5 fruit fly cellular contexts compared by ENCODE assay signal in the genomic region with DNA sequence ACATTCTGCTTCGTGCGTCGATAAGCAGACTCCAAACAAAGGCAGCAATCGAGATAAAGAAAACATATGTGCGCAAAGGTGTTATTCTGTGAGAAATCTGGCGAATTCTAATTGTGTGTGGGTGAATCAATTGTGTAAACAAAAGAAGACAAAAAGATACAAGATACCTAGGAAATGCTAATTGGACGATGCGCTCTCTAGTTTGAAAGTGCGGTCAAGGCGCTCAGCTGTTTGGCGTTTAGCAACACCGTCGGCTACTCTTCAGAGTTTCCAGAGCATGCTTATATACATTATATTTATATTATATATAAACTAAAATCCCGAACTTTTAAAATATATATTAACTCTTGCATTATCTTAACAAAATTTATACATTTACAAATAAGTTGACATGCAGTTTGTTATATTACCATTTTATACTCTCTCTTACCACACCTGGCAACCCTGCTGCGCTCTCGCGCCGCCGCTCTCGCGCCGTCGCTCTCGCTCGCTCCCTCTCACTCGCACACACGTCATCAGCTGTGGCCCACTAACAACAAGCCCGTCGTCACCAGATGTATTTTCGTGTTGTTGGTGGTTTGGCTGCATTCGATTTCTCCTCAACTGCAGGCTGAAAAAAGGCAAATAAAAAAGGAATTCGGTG.
TF ChIP-seq lines count a peak whose summit lies in the region.

A gene (plus strand): TSS at position 551 of the 643 bp plus-strand sequence.

TF ChIP-seq in whole organism, adult, 20 proteins besides CTCF, POLR2A, EP300 and RAD21 (continued from another document):
- TF ChIP-seq tj (GFP tag; optimal IDR thresholded peaks at IDR 0.05; lab: Kevin White, UChicago) (peak; percentile 88), pad (GFP tag; optimal IDR thresholded peaks at IDR 0.05; lab: Kevin White, UChicago) (peak; percentile 91), CG5204 (GFP tag; optimal IDR thresholded peaks at IDR 0.05; lab: Kevin White, UChicago) (peak; percentile 84), Mnt (GFP tag; optimal IDR thresholded peaks at IDR 0.05; lab: Kevin White, UChicago) (peak; percentile 82)
TF ChIP-seq in whole organism, adult: peak in this region for 18.

TF ChIP-seq in whole organism, embryonic, 481 proteins besides CTCF, POLR2A, EP300 and RAD21 (continued from another document and continues in another):
- TF ChIP-seq CG14441 (GFP tag; IDR thresholded peaks at IDR 0.05; lab: Robert Waterston, UW): peak; percentile 98
- TF ChIP-seq BtbVII (GFP tag; optimal IDR thresholded peaks at IDR 0.05; lab: Kevin White, UChicago): peak; percentile 99
- TF ChIP-seq corto (GFP tag; optimal IDR thresholded peaks at IDR 0.05; lab: Kevin White, UChicago): peak; percentile 97
- TF ChIP-seq ara (GFP tag; IDR thresholded peaks at IDR 0.05; lab: Robert Waterston, UW): peak; percentile 99
- TF ChIP-seq CG3838 (GFP tag; optimal IDR thresholded peaks at IDR 0.05; lab: Kevin White, UChicago): peak; percentile 83
- TF ChIP-seq Mes4 (GFP tag; optimal IDR thresholded peaks at IDR 0.05; lab: Kevin White, UChicago): peak; percentile 71
- peak; percentile 92 for TF ChIP-seq trh (GFP tag; optimal IDR thresholded peaks at IDR 0.05; lab: Kevin White, UChicago)
- no peak for TF ChIP-seq usp (GFP tag; optimal IDR thresholded peaks at IDR 0.05; lab: Kevin White, UChicago)
- TF ChIP-seq gcm2 (GFP tag; optimal IDR thresholded peaks at IDR 0.05; lab: Kevin White, UChicago): peak; percentile 62
- peak; percentile 94 for TF ChIP-seq GATAe (GFP tag; conservative IDR thresholded peaks at IDR 0.05; lab: Robert Waterston, UW)
- TF ChIP-seq CG8359 (GFP tag; optimal IDR thresholded peaks at IDR 0.05; lab: Kevin White, UChicago; ENCODE audit: borderline replicate concordance): peak; percentile 95
- peak; percentile 86 for TF ChIP-seq CG10321 (GFP tag; IDR thresholded peaks at IDR 0.05; lab: Robert Waterston, UW)
- 0 out of 2 replicates have a peak, but pooled peaks have one; percentile 36 for TF ChIP-seq nerfin-2 (GFP tag; IDR thresholded peaks at IDR 0.05; lab: Robert Waterston, UW; ENCODE audit: partially characterized antibody)
- TF ChIP-seq D (optimal IDR thresholded peaks at IDR 0.05; lab: Kevin White, UChicago): no peak
- peak; percentile 99 for TF ChIP-seq D (GFP tag; optimal IDR thresholded peaks at IDR 0.05; lab: Kevin White, UChicago)
- TF ChIP-seq CG30431 (GFP tag; optimal IDR thresholded peaks at IDR 0.05; lab: Kevin White, UChicago): peak; percentile 96
- peak; percentile 98 for TF ChIP-seq Oli (tag; optimal IDR thresholded peaks at IDR 0.05; lab: Kevin White, UChicago)
- TF ChIP-seq CG6791 (GFP tag; IDR thresholded peaks at IDR 0.05; lab: Robert Waterston, UW; ENCODE audit: partially characterized antibody): no peak
- peak; percentile 96 for TF ChIP-seq sqz (GFP tag; optimal IDR thresholded peaks at IDR 0.05; lab: Kevin White, UChicago)
- TF ChIP-seq CG2116 (GFP tag; optimal IDR thresholded peaks at IDR 0.05; lab: Kevin White, UChicago): peak; percentile 89
- TF ChIP-seq Bgb (GFP tag; IDR thresholded peaks at IDR 0.05; lab: Robert Waterston, UW; ENCODE audit: partially characterized antibody): no peak
- peak; percentile 99 for TF ChIP-seq CG10979 (tag; optimal IDR thresholded peaks at IDR 0.05; lab: Kevin White, UChicago)
- peak; percentile 95 for TF ChIP-seq CG12155 (GFP tag; optimal IDR thresholded peaks at IDR 0.05; lab: Kevin White, UChicago)
- TF ChIP-seq MBD-R2 (GFP tag; IDR thresholded peaks at IDR 0.05; lab: Robert Waterston, UW): peak; percentile 99
- peak; percentile 100 for TF ChIP-seq ewg (GFP tag; optimal IDR thresholded peaks at IDR 0.05; lab: Kevin White, UChicago)
- peak; percentile 98 for TF ChIP-seq CG14014 (GFP tag; IDR thresholded peaks at IDR 0.05; lab: Robert Waterston, UW)
- peak; percentile 99 for TF ChIP-seq Fer1 (GFP tag; optimal IDR thresholded peaks at IDR 0.05; lab: Kevin White, UChicago)
- TF ChIP-seq her (GFP tag; optimal IDR thresholded peaks at IDR 0.05; lab: Kevin White, UChicago): peak; percentile 67

TF ChIP-seq in whole organism, prepupa, 60 proteins besides CTCF, POLR2A, EP300 and RAD21 (continued from another document and continues in another):
- TF ChIP-seq topi (GFP tag; optimal IDR thresholded peaks at IDR 0.05; lab: Kevin White, UChicago) (peak; percentile 95), fkh (GFP tag; optimal IDR thresholded peaks at IDR 0.05; lab: Kevin White, UChicago) (peak; percentile 88), CG3032 (tag; optimal IDR thresholded peaks at IDR 0.05; lab: Kevin White, UChicago) (peak; percentile 98), Sox15 (GFP tag; optimal IDR thresholded peaks at IDR 0.05; lab: Kevin White, UChicago) (peak; percentile 93), achi (GFP tag; optimal IDR thresholded peaks at IDR 0.05; lab: Kevin White, UChicago) (peak; percentile 98), spab (GFP tag; optimal IDR thresholded peaks at IDR 0.05; lab: Kevin White, UChicago) (peak; percentile 95), CG11294 (GFP tag; IDR thresholded peaks at IDR 0.05; lab: Robert Waterston, UW) (peak; percentile 96), CG11762 (GFP tag; optimal IDR thresholded peaks at IDR 0.05; lab: Kevin White, UChicago; ENCODE audit: insufficient read depth) (peak; percentile 97), Smox (GFP tag; optimal IDR thresholded peaks at IDR 0.05; lab: Kevin White, UChicago) (peak; percentile 91), lz (GFP tag; optimal IDR thresholded peaks at IDR 0.05; lab: Kevin White, UChicago) (peak; percentile 95), Blimp-1 (GFP tag; optimal IDR thresholded peaks at IDR 0.05; lab: Kevin White, UChicago) (peak; percentile 92), CG31627 (GFP tag; optimal IDR thresholded peaks at IDR 0.05; lab: Kevin White, UChicago) (peak; percentile 91), CG6792 (GFP tag; optimal IDR thresholded peaks at IDR 0.05; lab: Kevin White, UChicago) (peak; percentile 97), vri (GFP tag; optimal IDR thresholded peaks at IDR 0.05; lab: Kevin White, UChicago) (peak; percentile 86), eg (GFP tag; IDR thresholded peaks at IDR 0.05; lab: Robert Waterston, UW) (peak; percentile 99), CG1621 (tag; optimal IDR thresholded peaks at IDR 0.05; lab: Kevin White, UChicago) (peak; percentile 93), svp (GFP tag; lab: Kevin White, UChicago) (peak; percentile 97), Ets21C (GFP tag; optimal IDR thresholded peaks at IDR 0.05; lab: Kevin White, UChicago) (peak; percentile 85), CG6854 (GFP tag; optimal IDR thresholded peaks at IDR 0.05; lab: Kevin White, UChicago) (peak; percentile 97), esn (GFP tag; optimal IDR thresholded peaks at IDR 0.05; lab: Kevin White, UChicago) (peak; percentile 96), OdsH (GFP tag; optimal IDR thresholded peaks at IDR 0.05; lab: Kevin White, UChicago) (peak; percentile 97), Eip78C (GFP tag; lab: Kevin White, UChicago) (peak; percentile 97), CG15336 (GFP tag; IDR thresholded peaks at IDR 0.05; lab: Robert Waterston, UW) (peak; percentile 98), Hr38 (GFP tag; optimal IDR thresholded peaks at IDR 0.05; lab: Kevin White, UChicago) (no peak), CG8119 (GFP tag; IDR thresholded peaks at IDR 0.05; lab: Robert Waterston, UW) (peak; percentile 98), CG9139 (GFP tag; optimal IDR thresholded peaks at IDR 0.05; lab: Kevin White, UChicago) (peak; percentile 95), CG6276 (GFP tag; optimal IDR thresholded peaks at IDR 0.05; lab: Kevin White, UChicago) (peak; percentile 96), CG11902 (GFP tag; optimal IDR thresholded peaks at IDR 0.05; lab: Kevin White, UChicago) (peak; percentile 95), Sox102F (GFP tag; optimal IDR thresholded peaks at IDR 0.05; lab: Kevin White, UChicago) (peak; percentile 93), Eip75B (GFP tag; optimal IDR thresholded peaks at IDR 0.05; lab: Kevin White, UChicago) (peak; percentile 92), Ets96B (tag; optimal IDR thresholded peaks at IDR 0.05; lab: Kevin White, UChicago) (peak; percentile 98)

TF ChIP-seq in whole organism, pupa, 21 proteins besides CTCF, POLR2A, EP300 and RAD21 (continued from another document):
- peak; percentile 58 for TF ChIP-seq EcR (GFP tag; optimal IDR thresholded peaks at IDR 0.05; lab: Kevin White, UChicago)
- peak; percentile 95 for TF ChIP-seq Pif1B (GFP tag; optimal IDR thresholded peaks at IDR 0.05; lab: Kevin White, UChicago)
- peak; percentile 98 for TF ChIP-seq Snoo (tag; optimal IDR thresholded peaks at IDR 0.05; lab: Kevin White, UChicago)

TF ChIP-seq in whole organism, wandering third instar larva, 38 proteins besides CTCF, POLR2A, EP300 and RAD21 (continued from another document):
- TF ChIP-seq sage (GFP tag; optimal IDR thresholded peaks at IDR 0.05; lab: Kevin White, UChicago) (peak; percentile 94), sv (GFP tag; optimal IDR thresholded peaks at IDR 0.05; lab: Kevin White, UChicago) (peak; percentile 91), dsf (GFP tag; optimal IDR thresholded peaks at IDR 0.05; lab: Kevin White, UChicago; ENCODE audit: borderline replicate concordance) (peak; percentile 57), lola (GFP tag; optimal IDR thresholded peaks at IDR 0.05; lab: Kevin White, UChicago) (no peak), brk (GFP tag; optimal IDR thresholded peaks at IDR 0.05; lab: Kevin White, UChicago) (peak; percentile 89), Hr83 (GFP tag; optimal IDR thresholded peaks at IDR 0.05; lab: Kevin White, UChicago; ENCODE audit: poor library complexity, severe bottlenecking) (peak; percentile 19), rgr (GFP tag; optimal IDR thresholded peaks at IDR 0.05; lab: Kevin White, UChicago) (peak; percentile 97), N (GFP tag; optimal IDR thresholded peaks at IDR 0.05; lab: Kevin White, UChicago) (no peak), HLH106 (tag; optimal IDR thresholded peaks at IDR 0.05; lab: Kevin White, UChicago) (peak; percentile 99), Sp1 (GFP tag; optimal IDR thresholded peaks at IDR 0.05; lab: Kevin White, UChicago) (peak; percentile 97), Mio (GFP tag; optimal IDR thresholded peaks at IDR 0.05; lab: Kevin White, UChicago) (peak; percentile 11), CrebA (GFP tag; optimal IDR thresholded peaks at IDR 0.05; lab: Kevin White, UChicago; ENCODE audit: borderline replicate concordance) (peak; percentile 61), br (GFP tag; optimal IDR thresholded peaks at IDR 0.05; lab: Kevin White, UChicago) (peak; percentile 92), Jra (GFP tag; optimal IDR thresholded peaks at IDR 0.05; lab: Kevin White, UChicago) (peak; percentile 69), jim (GFP tag; optimal IDR thresholded peaks at IDR 0.05; lab: Kevin White, UChicago) (no peak), pan (optimal IDR thresholded peaks at IDR 0.05; lab: Kevin White, UChicago) (no peak), usp (GFP tag; optimal IDR thresholded peaks at IDR 0.05; lab: Kevin White, UChicago) (no peak), fru (GFP tag; optimal IDR thresholded peaks at IDR 0.05; lab: Kevin White, UChicago) (peak; percentile 93), Dfd (GFP tag; optimal IDR thresholded peaks at IDR 0.05; lab: Kevin White, UChicago) (peak; percentile 78)
